Worm (Caenorhabditis elegans): ENCODE data around the gene ida-1.
A peak's percentile ranks its signal among the peaks of the same experiment; 100 is the strongest.

The ida-1 gene

DNA sequence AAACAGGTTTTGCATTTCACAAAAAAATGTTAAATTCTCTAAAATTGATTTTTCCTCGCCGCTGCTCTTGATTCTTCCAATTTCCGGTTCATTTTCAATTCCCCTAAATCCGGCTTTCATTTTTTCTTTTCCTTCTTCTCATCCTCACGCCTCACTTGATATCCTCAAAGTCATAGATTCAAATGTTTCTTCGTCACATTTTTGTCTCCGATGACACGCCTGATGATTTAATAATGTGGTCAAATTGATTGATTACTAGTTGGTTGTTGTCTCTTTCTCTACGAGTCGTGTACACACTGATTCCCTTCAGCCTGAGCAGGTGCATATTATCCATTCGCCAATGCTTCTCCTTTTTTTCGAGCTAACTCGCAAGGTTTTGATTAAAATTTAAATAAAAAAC, 33.9 kb upstream of the ida-1 start:
- TF ChIP-seq unc-62 (GFP tag; optimal IDR thresholded peaks at IDR 0.05) (no peak), hmg-11 (tag; optimal IDR thresholded peaks at IDR 0.05) (no peak), zag-1 (tag; optimal IDR thresholded peaks at IDR 0.05) (no peak), aly-2 (tag; optimal IDR thresholded peaks at IDR 0.05) (no peak), mdl-1 (tag; optimal IDR thresholded peaks at IDR 0.05) (no peak), elt-2 (tag; optimal IDR thresholded peaks at IDR 0.05) (no peak), lsy-12 (tag; optimal IDR thresholded peaks at IDR 0.05) (no peak), elt-1 (tag; optimal IDR thresholded peaks at IDR 0.05) (no peak), ceh-9 (tag; optimal IDR thresholded peaks at IDR 0.05) (no peak), fkh-2 (tag; optimal IDR thresholded peaks at IDR 0.05) (no peak), nhr-11 (tag; optimal IDR thresholded peaks at IDR 0.05) (no peak), elt-3 (tag; optimal IDR thresholded peaks at IDR 0.05) (no peak), eor-1 (tag; optimal IDR thresholded peaks at IDR 0.05) (no peak), lin-15B (tag; optimal IDR thresholded peaks at IDR 0.05) (no peak), R02D3.7 (tag; optimal IDR thresholded peaks at IDR 0.05) (no peak), ama-1 (optimal IDR thresholded peaks at IDR 0.05) (no peak), sea-2 (GFP tag; optimal IDR thresholded peaks at IDR 0.05) (no peak), ceh-16 (tag; optimal IDR thresholded peaks at IDR 0.05) (no peak), nhr-67 (tag; optimal IDR thresholded peaks at IDR 0.05) (no peak), egl-27 (tag; optimal IDR thresholded peaks at IDR 0.05) (no peak)

DNA sequence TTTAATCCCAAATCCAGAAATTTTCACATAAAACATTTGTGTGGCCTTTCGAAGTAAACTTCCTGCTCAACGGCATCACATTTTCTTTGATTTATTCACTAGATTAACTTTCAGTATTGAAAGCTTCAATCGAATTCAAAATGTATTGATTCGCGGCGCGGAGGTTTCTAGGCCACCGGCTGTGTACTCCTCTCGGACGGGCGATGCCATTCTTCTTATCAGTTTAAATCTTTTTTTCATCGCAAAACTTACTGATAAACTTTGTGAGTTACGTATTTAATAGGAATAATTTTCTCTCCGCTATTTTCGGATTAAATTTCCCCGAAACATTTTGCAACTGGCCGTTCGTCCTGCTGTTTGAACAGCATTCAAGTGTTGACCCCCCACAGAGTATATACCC, 33.5 kb upstream of the ida-1 start:
- TF ChIP-seq ceh-28 (tag; optimal IDR thresholded peaks at IDR 0.05) (peak; percentile 79), nhr-43 (tag; optimal IDR thresholded peaks at IDR 0.05; ENCODE audit: poor library complexity, severe bottlenecking) (peak; percentile 90), fos-1 (tag; optimal IDR thresholded peaks at IDR 0.05) (no peak), fkh-2 (tag; optimal IDR thresholded peaks at IDR 0.05) (no peak), tbx-2 (tag; optimal IDR thresholded peaks at IDR 0.05) (no peak), nhr-67 (tag; optimal IDR thresholded peaks at IDR 0.05) (no peak), eor-1 (tag; optimal IDR thresholded peaks at IDR 0.05) (no peak), mdl-1 (tag; optimal IDR thresholded peaks at IDR 0.05) (no peak), R02D3.7 (tag; optimal IDR thresholded peaks at IDR 0.05) (peak; percentile 42), nfya-1 (tag; optimal IDR thresholded peaks at IDR 0.05; ENCODE audit: insufficient read depth) (no peak), ceh-82 (tag; optimal IDR thresholded peaks at IDR 0.05) (no peak), zag-1 (tag; optimal IDR thresholded peaks at IDR 0.05) (no peak), ceh-9 (tag; optimal IDR thresholded peaks at IDR 0.05) (no peak), snpc-4 (tag; optimal IDR thresholded peaks at IDR 0.05) (peak; percentile 85), ZK546.5 (tag; optimal IDR thresholded peaks at IDR 0.05) (no peak), fkh-10 (GFP tag; optimal IDR thresholded peaks at IDR 0.05) (no peak), unc-39 (tag; optimal IDR thresholded peaks at IDR 0.05) (no peak), skn-1 (tag; optimal IDR thresholded peaks at IDR 0.05) (no peak), lsy-12 (tag; optimal IDR thresholded peaks at IDR 0.05) (peak; percentile 83), nhr-28 (tag; optimal IDR thresholded peaks at IDR 0.05) (no peak), pqm-1 (tag; optimal IDR thresholded peaks at IDR 0.05) (peak; percentile 87), ztf-4 (tag; optimal IDR thresholded peaks at IDR 0.05) (no peak), nhr-25 (tag; optimal IDR thresholded peaks at IDR 0.05) (peak; percentile 24), ztf-11 (tag; optimal IDR thresholded peaks at IDR 0.05) (no peak), lin-15B (tag; optimal IDR thresholded peaks at IDR 0.05) (peak; percentile 52), sea-2 (GFP tag; optimal IDR thresholded peaks at IDR 0.05) (no peak), egl-5 (tag; optimal IDR thresholded peaks at IDR 0.05) (no peak), mml-1 (tag; optimal IDR thresholded peaks at IDR 0.05) (no peak), aly-2 (tag; optimal IDR thresholded peaks at IDR 0.05) (no peak), hmg-11 (tag; optimal IDR thresholded peaks at IDR 0.05) (peak; percentile 41), lin-39 (tag; optimal IDR thresholded peaks at IDR 0.05) (no peak), ama-1 (optimal IDR thresholded peaks at IDR 0.05) (no peak), nhr-23 (tag; optimal IDR thresholded peaks at IDR 0.05) (peak; percentile 74), daf-12 (tag; optimal IDR thresholded peaks at IDR 0.05) (no peak), nhr-11 (tag; optimal IDR thresholded peaks at IDR 0.05) (no peak), nhr-76 (tag; optimal IDR thresholded peaks at IDR 0.05) (no peak), egl-27 (tag; optimal IDR thresholded peaks at IDR 0.05) (no peak), jun-1 (tag; optimal IDR thresholded peaks at IDR 0.05) (peak; percentile 22), nhr-12 (tag; optimal IDR thresholded peaks at IDR 0.05) (no peak), pha-4 (tag; optimal IDR thresholded peaks at IDR 0.05) (peak; percentile 54), ceh-16 (tag; optimal IDR thresholded peaks at IDR 0.05) (no peak), elt-1 (tag; optimal IDR thresholded peaks at IDR 0.05) (peak; percentile 50), nhr-77 (tag; optimal IDR thresholded peaks at IDR 0.05) (no peak), nhr-237 (tag; optimal IDR thresholded peaks at IDR 0.05) (no peak), elt-2 (tag; optimal IDR thresholded peaks at IDR 0.05) (peak; percentile 91), elt-3 (tag; optimal IDR thresholded peaks at IDR 0.05) (no peak), unc-62 (GFP tag; optimal IDR thresholded peaks at IDR 0.05) (no peak)

Measured in whole organism, L3 larva.